Worm (Caenorhabditis elegans): ENCODE results near the gene dsh-1.

Gene dsh-1

ce11 chrII:5184661-5185545 lies 40.3 kb downstream of the dsh-1 start:
- TF ChIP-seq php-3 (GFP tag; IDR thresholded peaks at IDR 0.05) (peak; percentile 92), hlh-11 (tag; optimal IDR thresholded peaks at IDR 0.05) (peak; percentile 64), lsy-2 (tag; optimal IDR thresholded peaks at IDR 0.05) (no peak), hif-1 (tag; optimal IDR thresholded peaks at IDR 0.05) (peak in 1 of 2 experiments; percentile 10), aly-2 (tag; optimal IDR thresholded peaks at IDR 0.05) (no peak), pha-4 (GFP tag; IDR thresholded peaks at IDR 0.05) (0 out of 2 replicates have a peak, but pooled peaks have one; percentile 28), pha-4 (tag; optimal IDR thresholded peaks at IDR 0.05) (no peak), nhr-48 (tag; optimal IDR thresholded peaks at IDR 0.05) (peak; percentile 56), daf-16 (GFP tag; optimal IDR thresholded peaks at IDR 0.05) (no peak), daf-16 (tag; optimal IDR thresholded peaks at IDR 0.05) (peak; percentile 77), dve-1 (tag; optimal IDR thresholded peaks at IDR 0.05; ENCODE audit: insufficient read depth) (peak; percentile 82), nhr-237 (tag; optimal IDR thresholded peaks at IDR 0.05) (no peak), zag-1 (tag; optimal IDR thresholded peaks at IDR 0.05) (no peak), dmd-6 (GFP tag; IDR thresholded peaks at IDR 0.05) (peak; percentile 71), arid-1 (GFP tag; conservative IDR thresholded peaks at IDR 0.05) (no peak), mep-1 (tag; optimal IDR thresholded peaks at IDR 0.05) (no peak), pqm-1 (tag; optimal IDR thresholded peaks at IDR 0.05) (peak; percentile 86), T20F7.1 (GFP tag; optimal IDR thresholded peaks at IDR 0.05) (peak; percentile 5), tra-1 (GFP tag; IDR thresholded peaks at IDR 0.05) (peak; percentile 79), mdl-1 (tag; optimal IDR thresholded peaks at IDR 0.05) (peak in 1 of 2 experiments; percentile 18), nhr-77 (tag; optimal IDR thresholded peaks at IDR 0.05) (peak; percentile 17), mes-2 (tag; optimal IDR thresholded peaks at IDR 0.05; ENCODE audit: poor library complexity, severe bottlenecking) (peak; percentile 20), cey-2 (tag; optimal IDR thresholded peaks at IDR 0.05; ENCODE audit: borderline replicate concordance, insufficient read depth) (peak; percentile 5), lir-3 (tag; optimal IDR thresholded peaks at IDR 0.05) (no peak), mxl-3 (GFP tag; optimal IDR thresholded peaks at IDR 0.05) (peak; percentile 29), duxl-1 (tag; optimal IDR thresholded peaks at IDR 0.05; ENCODE audit: poor library complexity) (peak; percentile 5), ZK546.5 (tag; optimal IDR thresholded peaks at IDR 0.05) (no peak), nhr-102 (tag; optimal IDR thresholded peaks at IDR 0.05) (peak; percentile 51), F10B5.3 (tag; optimal IDR thresholded peaks at IDR 0.05) (no peak), nhr-28 (tag; optimal IDR thresholded peaks at IDR 0.05) (peak; percentile 51)

DNA sequence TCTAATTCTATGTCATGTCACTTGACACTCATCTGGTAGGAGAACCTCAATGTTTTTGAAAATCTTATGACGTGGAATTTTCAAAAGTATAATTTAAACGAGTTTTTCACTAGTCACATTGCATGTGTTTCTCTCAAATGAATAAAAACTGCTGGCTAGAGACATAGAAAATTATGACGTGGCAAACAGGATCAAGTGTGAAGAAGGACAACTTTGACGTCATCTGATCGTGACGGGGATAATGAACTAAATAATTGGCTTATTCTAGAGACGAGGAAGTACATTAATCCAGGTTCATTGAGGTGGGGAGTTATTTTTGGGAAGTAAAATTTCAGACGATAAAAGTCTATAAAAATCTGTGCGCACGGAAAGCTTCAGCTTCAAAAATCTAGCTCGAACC lies 42.0 kb downstream of the dsh-1 start:
- TF ChIP-seq ceh-32 (tag; optimal IDR thresholded peaks at IDR 0.05; ENCODE audit: poor library complexity) (no peak), hlh-30 (tag; optimal IDR thresholded peaks at IDR 0.05; ENCODE audit: insufficient read depth) (no peak), lin-1 (GFP tag; IDR thresholded peaks at IDR 0.05) (no peak), php-3 (GFP tag; IDR thresholded peaks at IDR 0.05) (no peak), nhr-28 (tag; optimal IDR thresholded peaks at IDR 0.05) (no peak), F49E8.2 (tag; optimal IDR thresholded peaks at IDR 0.05; ENCODE audit: borderline replicate concordance) (no peak), egl-27 (tag; optimal IDR thresholded peaks at IDR 0.05) (no peak), mxl-3 (GFP tag; optimal IDR thresholded peaks at IDR 0.05) (no peak), madf-5 (GFP tag; IDR thresholded peaks at IDR 0.05) (no peak), zfp-3 (GFP tag; conservative IDR thresholded peaks at IDR 0.05) (no peak), Y75B8A.6 (GFP tag; IDR thresholded peaks at IDR 0.05) (no peak), snpc-4 (tag; optimal IDR thresholded peaks at IDR 0.05) (no peak), ces-1 (GFP tag; optimal IDR thresholded peaks at IDR 0.05) (no peak), Y105C5A.15 (GFP tag; IDR thresholded peaks at IDR 0.05) (no peak), Y48G9A.11 (GFP tag; IDR thresholded peaks at IDR 0.05) (no peak), lin-38 (GFP tag; IDR thresholded peaks at IDR 0.05) (no peak)

Data from whole organism, L4 larva.